Worm (Caenorhabditis elegans) whole organism, dauer: Measurements from ENCODE around the gene mett-10.

Experiments
- unc-62 ChIP-seq: sonication (generic microtip); optimal IDR thresholded peaks from 2 replicates; lab custom pipeline; 2017; ENCODE audit warnings: missing biosample characterization, missing genetic modification reagents, missing genetic modification characterization

The mett-10 gene

ce11 chrIII:10106390-10106789 is 8.4 kb upstream of the mett-10 start, which contains the start of gene srt-55:
srt-55 (minus strand) TSS chrIII:10106490.
- TF ChIP-seq unc-62 (GFP tag; lab: Kevin White, UChicago) = no peak

DNA sequence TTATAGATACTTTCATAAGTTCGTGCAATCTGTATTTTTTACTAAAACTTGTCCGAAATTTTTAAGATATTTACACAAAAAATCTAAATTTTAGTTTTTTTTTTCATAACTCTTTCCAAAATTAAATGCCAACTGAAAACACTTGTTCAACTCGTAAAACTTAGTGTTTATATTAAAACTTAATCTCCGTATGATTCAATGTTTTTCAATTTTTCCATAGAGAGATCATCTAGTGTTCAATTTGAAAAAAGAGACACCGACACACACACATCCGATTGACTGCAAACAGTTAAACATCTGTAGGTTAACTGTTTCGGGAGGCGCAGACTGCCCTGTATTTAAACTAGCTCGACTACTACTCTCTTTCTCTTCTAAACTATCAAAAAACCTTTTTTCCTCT is 5.8 kb upstream of the mett-10 start, which contains the start of gene T16H12.9:
Gene T16H12.9 (plus strand): TSS at position 301 of the 400 bp plus-strand sequence.
- TF ChIP-seq unc-62 (GFP tag; lab: Kevin White, UChicago) = no peak

DNA sequence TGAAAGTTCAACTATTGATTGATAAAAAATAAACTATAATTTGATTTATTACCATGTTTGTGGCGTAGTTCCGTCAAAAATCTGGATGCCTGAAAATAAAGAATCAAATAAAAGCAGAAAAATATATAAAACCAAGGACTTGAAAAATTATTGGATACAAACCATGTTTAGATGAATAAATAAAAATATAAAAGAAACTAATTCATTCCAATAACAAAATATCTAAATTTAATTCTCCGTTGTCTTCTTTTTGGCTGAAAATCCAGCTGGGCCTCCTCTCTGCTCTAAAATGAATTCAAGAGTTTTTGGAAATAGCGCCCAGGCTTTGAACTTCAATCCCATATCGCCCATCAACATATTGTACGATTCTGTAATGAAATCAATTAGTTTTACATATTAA is 1.9 kb upstream of the mett-10 start, which contains the start of gene vps-29:
Gene vps-29 (minus strand): TSS at position 101 of the 400 bp plus-strand sequence.
- no peak for TF ChIP-seq unc-62 (GFP tag; lab: Kevin White, UChicago)

- no peak for TF ChIP-seq unc-62 (GFP tag; lab: Kevin White, UChicago)
Measured at ce11 chrIII:10118818-10119217, 4.0 kb downstream of the mett-10 start, which contains the start of gene ZK1128.3. ZK1128.3 (minus strand) TSS chrIII:10118918.

ce11 chrIII:10120076-10120831 is 5.4 kb downstream of the mett-10 start, which contains the start of the genes gtf-2H3 and ham-3:
gtf-2H3 (minus strand) TSS chrIII:10120148.
ham-3 (plus strand) TSS chrIII:10120781.
- TF ChIP-seq unc-62 (GFP tag; lab: Kevin White, UChicago) = no peak

DNA sequence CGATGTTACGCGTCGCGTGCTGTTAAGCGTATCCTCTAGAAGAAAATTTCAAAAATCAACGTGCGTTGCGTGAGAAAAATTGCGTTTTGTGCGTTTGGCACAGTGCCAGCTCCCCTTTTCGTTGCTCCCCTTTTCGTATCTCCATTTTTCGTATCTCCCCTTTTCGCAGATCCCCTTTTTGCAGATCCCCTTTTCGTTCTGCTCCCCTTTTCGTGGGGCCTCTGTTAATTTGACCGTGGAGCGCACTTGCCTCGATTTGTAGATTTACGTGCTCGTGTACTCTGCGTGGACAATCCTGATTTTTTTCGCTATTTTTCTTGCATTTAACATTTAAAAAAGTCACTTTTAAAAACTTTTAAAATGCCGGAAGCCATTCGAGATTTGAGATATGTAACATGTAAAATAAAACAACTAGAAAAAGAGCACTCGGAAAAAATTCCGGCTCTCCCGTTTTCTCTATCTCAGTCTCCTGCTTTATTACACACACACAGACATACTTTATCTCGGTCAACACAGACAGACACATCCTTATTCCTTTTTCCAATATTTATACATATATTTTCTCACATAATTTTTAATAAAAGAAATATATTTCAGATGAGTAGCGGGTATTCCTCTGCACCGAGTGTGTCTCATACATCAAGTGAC is 8.9 kb downstream of the mett-10 start, which contains the start of gene ttll-4:
Gene ttll-4 (plus strand): TSS at position 598 of the 648 bp plus-strand sequence.
- TF ChIP-seq unc-62 (GFP tag; lab: Kevin White, UChicago) = no peak

ce11 chrIII:10126375-10126774 is 11.5 kb downstream of the mett-10 start:
- TF ChIP-seq unc-62 (GFP tag; lab: Kevin White, UChicago) = no peak

ce11 chrIII:10132495-10133450 is 17.9 kb downstream of the mett-10 start:
- TF ChIP-seq unc-62 (GFP tag; lab: Kevin White, UChicago) = no peak

DNA sequence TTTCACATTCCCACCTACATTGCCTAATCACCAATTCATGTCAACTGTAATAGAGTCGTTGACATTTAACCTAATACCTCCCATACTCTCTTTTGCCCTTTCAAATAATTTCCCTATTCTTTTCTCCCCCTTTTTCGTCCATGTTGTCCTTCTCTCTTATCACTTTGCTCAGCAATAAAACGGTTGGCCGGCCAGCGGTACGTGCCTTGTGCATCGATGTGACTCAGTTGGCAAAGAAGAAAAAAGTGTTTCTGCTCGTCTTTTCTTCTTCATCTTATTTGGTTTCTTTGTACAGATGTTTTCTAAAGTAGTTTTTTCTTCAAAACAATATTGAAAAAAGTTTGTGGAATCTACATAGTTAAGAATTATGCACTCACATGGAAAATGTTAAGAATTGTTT is 19.7 kb downstream of the mett-10 start:
- TF ChIP-seq unc-62 (GFP tag; lab: Kevin White, UChicago) = no peak

ce11 chrIII:10136778-10137177 is 21.9 kb downstream of the mett-10 start, which contains the start of gene ZK1128.7:
ZK1128.7 (plus strand) TSS chrIII:10137006.
- TF ChIP-seq unc-62 (GFP tag; lab: Kevin White, UChicago) = no peak

ce11 chrIII:10140732-10141131 is 25.9 kb downstream of the mett-10 start, which contains the start of gene K08E5.6:
K08E5.6 (plus strand) TSS chrIII:10141032.
- no peak for TF ChIP-seq unc-62 (GFP tag; lab: Kevin White, UChicago)

ce11 chrIII:10146701-10147100 is 31.9 kb downstream of the mett-10 start, which contains the start of gene K08E5.1:
K08E5.1 (minus strand) TSS chrIII:10146801.
- TF ChIP-seq unc-62 (GFP tag; lab: Kevin White, UChicago) = no peak

- no peak for TF ChIP-seq unc-62 (GFP tag; lab: Kevin White, UChicago)
Measured at ce11 chrIII:10149910-10150309, 35.1 kb downstream of the mett-10 start.

DNA sequence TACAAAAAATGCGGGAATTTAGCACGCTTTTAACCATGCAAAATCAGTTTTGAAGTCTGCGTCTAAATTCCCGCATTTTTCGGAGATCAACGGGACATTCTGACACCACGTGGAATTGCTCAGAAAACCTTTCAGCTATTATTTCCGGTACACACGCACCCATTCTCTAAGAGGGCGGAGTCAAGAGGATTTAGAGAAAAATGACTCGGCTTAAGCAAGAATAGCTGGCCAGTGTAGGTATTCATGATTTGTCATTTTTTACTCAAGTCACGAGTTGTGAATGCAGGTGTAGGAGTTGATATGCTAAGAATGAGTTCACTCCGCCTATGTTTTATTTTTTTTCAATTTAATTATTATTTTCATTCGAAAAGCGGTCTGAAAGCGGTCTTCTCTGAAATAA is 35.9 kb downstream of the mett-10 start:
- no peak for TF ChIP-seq unc-62 (GFP tag; lab: Kevin White, UChicago)

ce11 chrIII:10151719-10152118 is 36.9 kb downstream of the mett-10 start:
- no peak for TF ChIP-seq unc-62 (GFP tag; lab: Kevin White, UChicago)
